Worm (Caenorhabditis elegans) whole organism, young adult: ENCODE measurements around the gene ran-3.

ENCODE experiments used
- B0261.1 ChIP-seq: sonication (generic microtip); optimal IDR thresholded peaks from 2 replicates; lab custom pipeline; 2016; ENCODE audit warnings: mild to moderate bottlenecking, missing genetic modification characterization, moderate library complexity, missing compliant biosample characterization
- C17E4.6 ChIP-seq: fragments of 200-800 bp; sonication (Bioruptor generic); IDR thresholded peaks from 2 replicates; pipeline ENCODE4 v1.3.6; 2022; ENCODE audit warnings: missing genetic modification reagents, missing genetic modification characterization, missing compliant biosample characterization
- F23B12.7 ChIP-seq: sonication (generic microtip); optimal IDR thresholded peaks from 2 replicates; lab custom pipeline; 2017; ENCODE audit warnings: missing genetic modification characterization, mild to moderate bottlenecking, missing compliant biosample characterization, antibody characterized with exemption, moderate library complexity; ENCODE audit not compliant: insufficient read depth
- F33H1.4 ChIP-seq: fragments of 200-800 bp; sonication (Bioruptor generic); IDR thresholded peaks from 2 replicates; pipeline ENCODE4 v1.3.6; 2022; ENCODE audit warnings: missing genetic modification reagents, missing genetic modification characterization, missing compliant biosample characterization
- F49E8.2 ChIP-seq: sonication (generic microtip); optimal IDR thresholded peaks from 3 replicates; lab custom pipeline; 2017; ENCODE audit warnings: missing genetic modification characterization, mild to moderate bottlenecking, missing compliant biosample characterization, antibody characterized with exemption, moderate library complexity; ENCODE audit not compliant: insufficient read depth
- F57A8.1 ChIP-seq: fragments of 200-800 bp; sonication (Bioruptor generic); optimal IDR thresholded peaks from 2 replicates; lab custom pipeline; 2018; ENCODE audit warnings: mild to moderate bottlenecking, missing genetic modification characterization, moderate library complexity, missing compliant biosample characterization
- K11D2.4 ChIP-seq: fragments of 200-800 bp; sonication (Bioruptor generic); IDR thresholded peaks from 2 replicates; pipeline ENCODE4 v1.3.6; 2022; ENCODE audit warnings: missing genetic modification reagents, missing genetic modification characterization, missing compliant biosample characterization
- Y53G8AR.9 ChIP-seq: fragments of 200-800 bp; sonication (Bioruptor generic); conservative IDR thresholded peaks from 2 replicates; pipeline ENCODE4 v1.3.6; 2022; ENCODE audit warnings: missing genetic modification reagents, missing genetic modification characterization, missing compliant biosample characterization
- Y56A3A.18 ChIP-seq: fragments of 200-800 bp; sonication (Bioruptor generic); IDR thresholded peaks from 2 replicates; pipeline ENCODE4 v1.3.6; 2022; ENCODE audit warnings: missing genetic modification reagents, missing genetic modification characterization, missing compliant biosample characterization
- Y67H2A.10 ChIP-seq: fragments of 200-800 bp; sonication (Bioruptor generic); conservative IDR thresholded peaks from 2 replicates; pipeline ENCODE4 v1.3.6; 2022; ENCODE audit warnings: missing genetic modification reagents, missing genetic modification characterization, missing compliant biosample characterization
- Y79H2A.3 ChIP-seq: fragments of 200-800 bp; sonication (Bioruptor generic); conservative IDR thresholded peaks from 2 replicates; pipeline ENCODE4 v1.3.6; 2022; ENCODE audit warnings: missing genetic modification reagents, missing genetic modification characterization, missing compliant biosample characterization
- Y95B8A.8 ChIP-seq: fragments of 200-800 bp; sonication (Bioruptor generic); IDR thresholded peaks from 2 replicates; pipeline ENCODE4 v1.3.6; 2022; ENCODE audit warnings: missing genetic modification reagents, missing genetic modification characterization, missing compliant biosample characterization
- ZK185.1 ChIP-seq: sonication (generic microtip); optimal IDR thresholded peaks from 2 replicates; lab custom pipeline; 2016; ENCODE audit warnings: mild to moderate bottlenecking, missing genetic modification characterization, missing compliant biosample characterization; ENCODE audit not compliant: poor library complexity, severe bottlenecking
- atf-7 ChIP-seq: sonication (generic microtip); optimal IDR thresholded peaks from 2 replicates; lab custom pipeline; 2017; ENCODE audit warnings: mild to moderate bottlenecking, missing genetic modification characterization, missing compliant biosample characterization
- athp-1 ChIP-seq: sonication (generic microtip); optimal IDR thresholded peaks from 2 replicates; lab custom pipeline; 2017; ENCODE audit warnings: mild to moderate bottlenecking, missing genetic modification characterization, missing compliant biosample characterization
- attf-5 ChIP-seq: fragments of 200-800 bp; sonication (Bioruptor generic); optimal IDR thresholded peaks from 2 replicates; lab custom pipeline; 2018; ENCODE audit warnings: mild to moderate bottlenecking, missing genetic modification characterization, missing compliant biosample characterization
- cebp-1 ChIP-seq, 2 experiments: fragments of 200-800 bp in 1 of 2; sonication (Bioruptor generic) in 1 of 2; sonication (generic microtip) in 1 of 2; IDR thresholded peaks in 1 of 2; optimal IDR thresholded peaks in 1 of 2; 2 replicates each; pipeline versions ENCODE4 v1.3.6 to Lab custom; 2017 to 2022; ENCODE audit warnings: missing compliant biosample characterization in 2 of 2, missing genetic modification characterization in 2 of 2, mild to moderate bottlenecking in 1 of 2, missing genetic modification reagents in 1 of 2, moderate library complexity in 1 of 2
- ceh-100 ChIP-seq: fragments of 200-800 bp; sonication (Bioruptor generic); IDR thresholded peaks from 2 replicates; pipeline ENCODE4 v1.3.6; 2022; ENCODE audit warnings: missing genetic modification reagents, missing genetic modification characterization, missing compliant biosample characterization
- ceh-79 ChIP-seq: sonication (generic microtip); optimal IDR thresholded peaks from 2 replicates; lab custom pipeline; 2017; ENCODE audit warnings: mild to moderate bottlenecking, missing genetic modification characterization, missing compliant biosample characterization
- dox-1 ChIP-seq: fragments of 200-800 bp; sonication (Bioruptor generic); IDR thresholded peaks from 2 replicates; pipeline ENCODE4 v1.3.6; 2022; ENCODE audit warnings: missing genetic modification reagents, missing genetic modification characterization, missing compliant biosample characterization
- egl-18 ChIP-seq: fragments of 200-800 bp; sonication (Bioruptor generic); IDR thresholded peaks from 2 replicates; pipeline ENCODE4 v1.3.6; 2022; ENCODE audit warnings: missing genetic modification reagents, missing genetic modification characterization, missing compliant biosample characterization
- hmg-1.2 ChIP-seq: fragments of 200-800 bp; sonication (Bioruptor generic); IDR thresholded peaks from 2 replicates; pipeline ENCODE4 v1.3.6; 2022; ENCODE audit warnings: missing genetic modification reagents, missing genetic modification characterization, missing compliant biosample characterization
- hrde-1 ChIP-seq: sonication (generic microtip); optimal IDR thresholded peaks from 2 replicates; lab custom pipeline; 2016; ENCODE audit warnings: missing genetic modification characterization, mild to moderate bottlenecking, missing compliant biosample characterization, moderate library complexity, missing genotype, missing genetic modification reagents, borderline replicate concordance
- let-526 ChIP-seq: fragments of 200-800 bp; sonication (Bioruptor generic); IDR thresholded peaks from 2 replicates; pipeline ENCODE4 v1.3.6; 2022; ENCODE audit warnings: missing genetic modification reagents, missing genetic modification characterization, missing compliant biosample characterization
- lin-26 ChIP-seq: fragments of 200-800 bp; sonication (Bioruptor generic); IDR thresholded peaks from 2 replicates; pipeline ENCODE4 v1.3.6; 2022; ENCODE audit warnings: missing genetic modification reagents, missing genetic modification characterization, missing compliant biosample characterization
- lin-35 ChIP-seq, 3 experiments: fragments of 150-350 bp in 2 of 3; sonication (generic microtip) in 1 of 3; optimal IDR thresholded peaks; 2 replicates each; lab custom pipeline; 2014 to 2018; ENCODE audit warnings: missing biosample characterization in 3 of 3, missing genetic modification characterization in 3 of 3, missing genetic modification reagents in 3 of 3
- lin-54 ChIP-seq: fragments of 200-800 bp; sonication (Bioruptor generic); optimal IDR thresholded peaks from 2 replicates; lab custom pipeline; 2018; ENCODE audit warnings: mild to moderate bottlenecking, missing genetic modification characterization, missing compliant biosample characterization
- madf-3 ChIP-seq: fragments of 200-800 bp; sonication (Bioruptor generic); IDR thresholded peaks from 2 replicates; pipeline ENCODE4 v1.3.6; 2022; ENCODE audit warnings: missing genetic modification reagents, missing genetic modification characterization, missing compliant biosample characterization
- madf-6 ChIP-seq: fragments of 200-800 bp; sonication (Bioruptor generic); IDR thresholded peaks from 2 replicates; pipeline ENCODE4 v1.3.6; 2022; ENCODE audit warnings: missing genetic modification reagents, missing genetic modification characterization, missing compliant biosample characterization
- mcd-1 ChIP-seq: fragments of 200-800 bp; sonication (Bioruptor generic); IDR thresholded peaks from 2 replicates; pipeline ENCODE4 v1.3.6; 2022; ENCODE audit warnings: missing genetic modification reagents, missing genetic modification characterization, missing compliant biosample characterization
- mxl-1 ChIP-seq: sonication (generic microtip); optimal IDR thresholded peaks from 2 replicates; lab custom pipeline; 2016; ENCODE audit warnings: missing genetic modification characterization, missing compliant biosample characterization
- nhr-120 ChIP-seq: fragments of 200-800 bp; sonication (Bioruptor generic); IDR thresholded peaks from 2 replicates; pipeline ENCODE4 v1.3.6; 2022; ENCODE audit warnings: missing genetic modification characterization, missing compliant biosample characterization
- nhr-179 ChIP-seq: sonication (generic microtip); optimal IDR thresholded peaks from 2 replicates; lab custom pipeline; 2016; ENCODE audit warnings: mild to moderate bottlenecking, missing genetic modification characterization, missing compliant biosample characterization
- nhr-27 ChIP-seq: fragments of 200-800 bp; sonication (Bioruptor generic); optimal IDR thresholded peaks from 2 replicates; lab custom pipeline; 2018; ENCODE audit warnings: mild to moderate bottlenecking, missing genetic modification characterization, moderate library complexity, missing compliant biosample characterization
- rpc-1 ChIP-seq, 2 experiments: fragments of 150-350 bp in 1 of 2; sonication (generic microtip) in 1 of 2; optimal IDR thresholded peaks; 2 replicates each; lab custom pipeline; 2014 to 2018; ENCODE audit warnings: missing biosample characterization in 1 of 2, missing genetic modification characterization in 1 of 2, missing genetic modification reagents in 1 of 2, missing genotype in 1 of 2
- sdz-38 ChIP-seq: sonication (generic microtip); optimal IDR thresholded peaks from 2 replicates; lab custom pipeline; 2016; ENCODE audit warnings: missing genotype, missing genetic modification characterization, missing compliant biosample characterization
- snpc-1.1 ChIP-seq: sonication (generic microtip); optimal IDR thresholded peaks from 2 replicates; lab custom pipeline; 2017; ENCODE audit warnings: missing genetic modification characterization, mild to moderate bottlenecking, missing compliant biosample characterization, antibody characterized with exemption, moderate library complexity, missing genotype, missing genetic modification reagents; ENCODE audit not compliant: insufficient read depth
- snpc-1.3 ChIP-seq: sonication (generic microtip); optimal IDR thresholded peaks from 2 replicates; lab custom pipeline; 2017; ENCODE audit warnings: missing genetic modification characterization, mild to moderate bottlenecking, missing compliant biosample characterization, antibody characterized with exemption, moderate library complexity, missing genotype, missing genetic modification reagents; ENCODE audit not compliant: insufficient read depth
- snpc-4 ChIP-seq, 5 experiments: fragments of 150-350 bp in 1 of 5; sonication (generic microtip) in 4 of 5; optimal IDR thresholded peaks; 2 replicates each; lab custom pipeline; 2014 to 2018; ENCODE audit warnings: missing genetic modification characterization in 5 of 5, missing biosample characterization in 3 of 5, antibody characterized with exemption in 2 of 5, mild to moderate bottlenecking in 2 of 5, missing compliant biosample characterization in 2 of 5, missing genotype in 2 of 5, moderate library complexity in 2 of 5, missing genetic modification reagents in 1 of 5
- unc-130 ChIP-seq: sonication (generic microtip); optimal IDR thresholded peaks from 2 replicates; lab custom pipeline; 2016; ENCODE audit warnings: missing genetic modification reagents, missing genetic modification characterization, missing compliant biosample characterization
- ztf-18 ChIP-seq: sonication (generic microtip); optimal IDR thresholded peaks from 2 replicates; lab custom pipeline; 2016; ENCODE audit warnings: missing genotype, mild to moderate bottlenecking, missing genetic modification characterization, missing compliant biosample characterization
- ztf-28 ChIP-seq: fragments of 200-800 bp; sonication (Bioruptor generic); IDR thresholded peaks from 2 replicates; pipeline ENCODE4 v1.3.6; 2022; ENCODE audit warnings: missing genetic modification reagents, missing genetic modification characterization, missing compliant biosample characterization

ran-3 gene

ce11 chrII:8325002-8325539, at the start of gene ran-3, which contains the start of gene C26D10.3:
TSS of gene ran-3 (minus strand) at chrII:8325052.
TSS of gene C26D10.3 (plus strand) at chrII:8325386.
- TF ChIP-seq attf-5 (GFP tag; lab: Kevin White, UChicago) (peak; percentile 49), egl-18 (GFP tag; lab: Robert Waterston, UW) (no peak), snpc-4 (GFP tag; optimal IDR thresholded peaks at IDR 0.05; lab: Kevin White, UChicago) (no peak), snpc-4 (tag; optimal IDR thresholded peaks at IDR 0.05; lab: Kevin White, UChicago) (peak in 1 of 4 experiments; percentile 5), F49E8.2 (tag; lab: Kevin White, UChicago) (no peak), ztf-18 (tag; lab: Kevin White, UChicago) (no peak), mxl-1 (tag; lab: Kevin White, UChicago) (no peak), Y67H2A.10 (GFP tag; lab: Robert Waterston, UW) (no peak), hmg-1.2 (GFP tag; lab: Robert Waterston, UW) (peak; percentile 23; the same call in 1 of the 2 replicates), ceh-79 (no peak), F23B12.7 (tag; lab: Kevin White, UChicago) (peak; percentile 24), ZK185.1 (peak; percentile 46), atf-7 (tag; lab: Kevin White, UChicago) (no peak), hrde-1 (no peak), mcd-1 (GFP tag; lab: Robert Waterston, UW) (0 out of 2 replicates have a peak, but pooled peaks have one; percentile 16), snpc-1.1 (tag; lab: Kevin White, UChicago) (no peak), athp-1 (tag; lab: Kevin White, UChicago) (no peak), K11D2.4 (GFP tag; lab: Robert Waterston, UW) (no peak), ceh-100 (peak; percentile 34; the same call in 1 of the 2 replicates), cebp-1 (GFP tag; IDR thresholded peaks at IDR 0.05; lab: Robert Waterston, UW) (no peak), cebp-1 (tag; optimal IDR thresholded peaks at IDR 0.05; lab: Kevin White, UChicago) (peak; percentile 43), lin-54 (GFP tag; lab: Kevin White, UChicago) (peak; percentile 61), lin-35 (GFP tag; optimal IDR thresholded peaks at IDR 0.05; lab: Kevin White, UChicago) (peak in 1 of 3 experiments; percentile 30), snpc-1.3 (tag; lab: Kevin White, UChicago) (peak; percentile 14), nhr-27 (tag; lab: Kevin White, UChicago) (no peak), ztf-28 (GFP tag; lab: Robert Waterston, UW) (no peak), Y56A3A.18 (GFP tag; lab: Robert Waterston, UW) (no peak), lin-26 (GFP tag; lab: Robert Waterston, UW) (0 out of 2 replicates have a peak, but pooled peaks have one; percentile 10), let-526 (GFP tag; lab: Robert Waterston, UW) (no peak), Y79H2A.3 (no peak), unc-130 (no peak), sdz-38 (tag; lab: Kevin White, UChicago) (no peak), dox-1 (GFP tag; lab: Robert Waterston, UW) (0 out of 2 replicates have a peak, but pooled peaks have one; percentile 25), nhr-179 (tag; lab: Kevin White, UChicago) (no peak), nhr-120 (GFP tag; lab: Robert Waterston, UW) (no peak), madf-3 (GFP tag; lab: Robert Waterston, UW) (0 out of 2 replicates have a peak, but pooled peaks have one; percentile 10), Y95B8A.8 (no peak), B0261.1 (tag; lab: Kevin White, UChicago) (no peak), madf-6 (GFP tag; lab: Robert Waterston, UW) (peak; percentile 47), Y53G8AR.9 (GFP tag; lab: Robert Waterston, UW) (no peak), F33H1.4 (GFP tag; lab: Robert Waterston, UW) (peak; percentile 19; the same call in 1 of the 2 replicates), rpc-1 (optimal IDR thresholded peaks at IDR 0.05; lab: Kevin White, UChicago) (peak; percentile 34), rpc-1 (tag; optimal IDR thresholded peaks at IDR 0.05; lab: Kevin White, UChicago) (no peak), C17E4.6 (GFP tag; lab: Robert Waterston, UW) (no peak), F57A8.1 (no peak)
